Worm (Caenorhabditis elegans): ENCODE measurements around the gene ZK792.7.

ZK792.7 gene

DNA sequence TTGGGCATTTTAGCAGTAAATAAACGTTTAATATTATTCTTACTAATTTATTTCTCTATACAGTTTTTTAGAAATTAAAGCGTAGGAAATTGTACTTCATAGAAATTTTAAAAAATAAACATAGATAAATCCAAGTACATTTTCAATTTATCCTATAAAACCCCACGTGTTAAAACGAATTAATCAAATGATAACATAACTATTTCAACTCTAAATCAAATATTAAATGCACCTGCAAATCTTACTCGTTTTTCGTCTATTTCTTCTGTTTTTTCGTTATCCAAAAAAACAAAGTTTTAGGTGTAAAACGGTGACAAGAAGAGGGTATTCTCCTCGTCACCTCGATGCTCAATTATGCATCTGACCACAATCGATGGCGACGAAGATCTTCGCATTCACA is 40.8 kb downstream of the ZK792.7 start, which contains the start of gene K01A6.6:
Gene K01A6.6, plus strand, starts transcription at position 301 of the 400 bp plus-strand sequence.
- TF ChIP-seq unc-62 (GFP tag; optimal IDR thresholded peaks at IDR 0.05): no peak

DNA sequence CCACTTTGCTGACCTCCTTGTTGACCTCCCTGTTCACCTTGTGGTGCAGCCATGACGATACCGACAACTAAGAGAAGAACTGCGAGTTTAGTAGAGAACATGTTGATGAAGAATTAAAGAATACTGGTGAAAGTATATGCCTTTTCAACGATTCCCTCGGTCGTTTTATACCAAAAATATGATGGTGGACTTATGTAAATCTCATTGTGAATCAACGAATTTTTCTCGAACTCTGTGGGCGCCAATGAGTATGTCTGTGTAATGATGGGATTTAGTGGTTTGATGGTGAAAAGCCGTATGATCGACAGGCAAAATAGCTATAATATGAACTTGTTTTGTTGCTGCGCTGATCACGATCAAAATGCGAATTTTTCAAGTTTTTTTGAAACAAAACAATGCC is 43.0 kb downstream of the ZK792.7 start, which contains the start of gene K01A6.8:
Gene K01A6.8, minus strand, starts transcription at position 101 of the 400 bp plus-strand sequence.
- TF ChIP-seq unc-62 (GFP tag; optimal IDR thresholded peaks at IDR 0.05): no peak

DNA sequence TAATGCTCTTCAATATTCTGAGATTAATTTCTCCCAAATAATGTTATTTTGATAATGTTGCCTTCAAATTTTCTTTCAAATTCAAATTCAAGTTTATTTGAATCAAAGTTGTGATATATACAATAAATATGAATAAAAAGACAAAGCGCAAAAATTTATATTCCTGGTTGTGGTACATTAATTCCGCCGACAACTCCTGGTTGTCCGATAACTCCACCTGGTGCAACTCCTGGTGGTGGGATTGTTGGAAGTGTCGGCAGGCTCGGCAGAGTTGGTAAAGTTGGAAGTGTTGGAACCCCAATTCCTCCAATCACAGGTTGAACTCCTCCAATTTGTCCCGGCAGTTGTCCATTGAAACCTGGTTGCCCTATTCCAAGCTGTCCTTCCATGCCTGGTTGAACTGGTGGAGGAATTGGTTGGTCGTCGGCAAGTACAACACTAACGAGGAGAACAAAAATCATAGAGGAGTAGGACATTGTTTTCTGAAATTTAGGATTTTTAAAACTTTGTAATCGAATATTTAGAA is 43.9 kb downstream of the ZK792.7 start, which contains the start of gene K01A6.7:
Gene K01A6.7, minus strand, starts transcription at position 476 of the 526 bp plus-strand sequence.
- no peak for TF ChIP-seq unc-62 (GFP tag; optimal IDR thresholded peaks at IDR 0.05)

DNA sequence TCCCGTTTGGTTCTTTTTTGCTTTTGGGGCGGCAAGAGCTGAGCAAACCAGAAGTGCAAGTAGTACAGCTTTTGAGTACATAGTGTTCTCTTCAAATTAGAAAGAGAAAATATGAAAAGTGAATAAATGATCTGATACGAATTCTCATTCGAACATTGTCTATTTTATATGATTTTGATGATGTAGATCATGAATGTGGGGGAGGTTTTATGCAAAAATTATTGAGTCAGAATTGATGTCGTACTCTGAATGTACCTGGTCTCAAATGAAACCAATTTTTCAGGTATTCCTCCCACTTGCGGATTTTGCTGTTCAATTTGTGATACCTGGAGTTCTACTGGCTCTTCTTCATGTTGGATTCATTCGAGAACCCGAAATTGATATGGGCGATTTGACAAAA is 46.0 kb downstream of the ZK792.7 start, which contains the start of gene K01A6.4:
Gene K01A6.4, minus strand, starts transcription at position 101 of the 400 bp plus-strand sequence.
- no peak for TF ChIP-seq unc-62 (GFP tag; optimal IDR thresholded peaks at IDR 0.05)

DNA sequence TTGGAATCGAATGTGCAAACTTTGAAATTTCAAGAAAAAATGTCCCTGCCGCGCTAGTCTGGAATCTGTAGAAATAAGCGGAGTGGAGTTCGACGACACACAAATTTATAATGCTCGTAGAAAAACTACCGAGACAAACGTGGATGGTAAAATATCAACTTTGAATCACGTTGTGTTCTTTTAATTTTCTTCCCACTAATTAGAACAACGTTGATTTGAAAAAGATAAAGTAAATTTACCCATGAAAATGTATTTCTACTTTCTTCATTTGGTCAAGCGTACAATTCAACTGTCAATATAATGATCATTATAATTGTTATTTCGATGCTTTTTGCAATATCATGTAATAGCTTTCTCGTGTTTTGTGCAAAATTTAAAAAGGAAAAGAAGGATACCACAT is 48.2 kb downstream of the ZK792.7 start, which contains the start of gene K01A6.5:
Gene K01A6.5, plus strand, starts transcription at position 301 of the 400 bp plus-strand sequence.
- TF ChIP-seq unc-62 (GFP tag; optimal IDR thresholded peaks at IDR 0.05): no peak

DNA sequence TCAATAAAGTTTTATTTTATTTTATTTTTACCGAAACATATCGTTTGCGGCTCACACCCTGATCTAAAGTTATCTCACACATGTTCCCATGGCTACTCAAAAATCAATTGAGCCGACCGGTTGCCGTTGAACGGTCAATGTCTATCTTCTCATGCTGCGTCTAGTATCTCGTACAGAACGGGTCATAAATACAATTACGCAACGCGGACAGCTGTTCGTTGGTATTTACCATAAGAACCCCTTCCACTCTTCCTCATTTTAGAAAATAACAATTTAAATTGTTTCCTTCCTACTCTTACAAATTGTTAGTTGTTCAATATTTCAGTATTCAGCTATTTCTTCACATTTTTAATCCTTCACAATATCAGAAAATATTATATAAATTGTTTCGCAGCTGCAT is 49.6 kb downstream of the ZK792.7 start:
- no peak for TF ChIP-seq unc-62 (GFP tag; optimal IDR thresholded peaks at IDR 0.05)

DNA sequence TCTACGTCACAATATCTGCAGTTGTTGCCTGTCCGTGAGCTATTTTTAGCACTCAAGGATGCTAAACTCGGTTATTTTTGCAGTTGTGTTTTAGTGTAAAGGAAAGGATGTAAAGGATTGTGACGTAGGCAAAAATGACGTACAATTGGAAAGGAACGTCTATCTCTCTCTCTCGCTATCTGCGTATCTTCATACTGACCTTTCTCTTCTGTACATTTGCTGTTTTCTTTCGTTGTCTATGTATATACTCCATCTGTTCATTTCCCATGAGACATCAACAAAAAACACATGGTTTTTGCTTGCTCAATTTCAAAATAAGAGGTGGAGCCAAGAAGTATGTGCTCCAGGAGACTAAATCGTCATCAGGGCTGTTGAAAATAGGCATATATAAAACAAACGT is 50.0 kb downstream of the ZK792.7 start:
- no peak for TF ChIP-seq unc-62 (GFP tag; optimal IDR thresholded peaks at IDR 0.05)

DNA sequence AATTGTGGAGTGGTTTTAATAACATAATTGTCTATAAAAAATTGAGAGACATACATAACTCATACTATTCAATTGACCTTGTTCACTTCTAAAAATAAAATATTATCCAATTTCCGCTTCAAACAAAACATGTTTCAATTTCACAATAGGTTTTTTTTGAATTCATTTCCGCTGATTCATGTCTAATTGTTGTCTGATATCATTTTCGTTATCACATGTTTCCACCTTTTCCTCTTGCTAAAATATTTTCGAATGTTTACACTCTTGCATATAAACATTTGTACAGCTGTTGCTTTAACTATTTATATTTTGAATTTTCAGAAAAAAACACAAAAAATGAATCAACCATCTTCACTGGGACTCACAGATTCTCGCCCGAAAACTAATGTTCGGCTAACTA is 51.1 kb downstream of the ZK792.7 start, which contains the start of gene gem-4:
Gene gem-4, plus strand, starts transcription at position 301 of the 400 bp plus-strand sequence.
- no peak for TF ChIP-seq unc-62 (GFP tag; optimal IDR thresholded peaks at IDR 0.05)
